Fruit fly (Drosophila melanogaster) whole organism: ENCODE results near the gene Syn.

Experiments used
- Dll ChIP-seq: fragments of >200 bp; optimal IDR thresholded peaks from 2 replicates; lab custom pipeline; 2017
- EcR ChIP-seq, 2 experiments: fragments of >200 bp; optimal IDR thresholded peaks; 2 replicates each; lab custom pipeline; 2017; ENCODE audit warnings: missing biosample characterization in 2 of 2, missing genetic modification characterization in 2 of 2, missing genetic modification reagents in 2 of 2
- pan ChIP-seq: fragments of >200 bp; optimal IDR thresholded peaks from 2 replicates; lab custom pipeline; 2017
- psq ChIP-seq: fragments of >200 bp; optimal IDR thresholded peaks from 2 replicates; lab custom pipeline; 2017
- usp ChIP-seq: fragments of >200 bp; optimal IDR thresholded peaks from 2 replicates; lab custom pipeline; 2017; ENCODE audit warnings: missing biosample characterization, missing genetic modification characterization, mixed read lengths

DNA sequence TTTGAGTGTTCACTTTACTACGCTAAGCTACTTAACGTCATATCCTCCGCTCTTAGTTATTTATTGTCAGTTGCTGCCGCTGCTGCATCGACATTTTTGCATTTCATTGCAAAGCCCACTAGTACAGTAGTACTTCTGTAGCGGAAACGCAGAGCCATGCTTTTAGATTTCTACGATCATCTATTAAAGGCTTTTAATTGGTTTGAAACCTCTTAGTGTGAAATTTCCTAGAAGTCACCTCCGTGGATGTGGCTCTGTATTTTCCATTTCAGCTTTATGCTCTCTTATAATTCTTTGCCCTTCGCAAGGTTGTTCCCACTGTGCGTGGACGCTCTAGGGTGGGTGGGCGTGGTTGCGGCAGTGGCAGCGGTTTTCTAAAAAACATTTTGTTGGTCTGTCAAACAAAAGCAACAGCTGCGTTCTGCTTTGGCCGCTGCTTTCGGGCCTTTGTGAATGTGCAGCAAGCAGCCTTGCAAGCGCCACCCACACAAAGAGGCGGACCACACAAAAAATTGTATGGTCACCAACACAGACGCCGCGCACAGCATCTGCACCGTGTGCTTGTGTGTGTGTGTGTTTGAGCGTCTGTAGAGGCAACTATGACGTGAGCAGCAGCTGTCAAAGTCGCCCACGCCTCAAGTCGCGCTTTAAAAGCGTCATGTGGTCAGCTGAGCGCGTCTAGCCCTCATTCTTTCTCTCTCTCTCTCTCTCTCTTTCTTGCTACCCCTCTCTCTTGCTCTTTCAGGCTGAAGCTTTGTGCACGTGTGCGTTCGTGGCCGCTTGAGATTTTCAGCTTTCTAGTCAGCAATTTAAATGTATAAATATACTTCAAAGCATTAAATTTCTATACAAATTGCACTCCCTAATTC is 76.4 kb downstream of the Syn start:
- no peak for TF ChIP-seq Dll (lab: Kevin White, UChicago)
- TF ChIP-seq psq, result no peak
- no peak for TF ChIP-seq EcR (GFP tag; optimal IDR thresholded peaks at IDR 0.05; lab: Kevin White, UChicago)
- TF ChIP-seq usp (GFP tag; lab: Kevin White, UChicago), result no peak
- TF ChIP-seq pan (lab: Kevin White, UChicago), result no peak
